Worm (Caenorhabditis elegans) whole organism, mixed stage, embryonic: ENCODE measurements around the gene B0563.5.

Source experiments
- ces-1 ChIP-seq: fragments of 150-350 bp; optimal IDR thresholded peaks from 2 replicates; lab custom pipeline; 2014; ENCODE audit warnings: missing biosample characterization, missing genetic modification reagents, missing genetic modification characterization
- elt-3 ChIP-seq: fragments of 150-350 bp; optimal IDR thresholded peaks from 2 replicates; lab custom pipeline; 2014; ENCODE audit warnings: missing biosample characterization, missing genetic modification characterization
- hlh-1 ChIP-seq: fragments of 150-350 bp; optimal IDR thresholded peaks from 2 replicates; lab custom pipeline; 2014; ENCODE audit warnings: missing biosample characterization, missing genetic modification reagents, missing genetic modification characterization
- lsy-2 ChIP-seq: fragments of 150-350 bp; optimal IDR thresholded peaks from 2 replicates; lab custom pipeline; 2014; ENCODE audit warnings: missing biosample characterization, missing genetic modification characterization
- mep-1 ChIP-seq: fragments of 150-350 bp; optimal IDR thresholded peaks from 2 replicates; lab custom pipeline; 2017; ENCODE audit warnings: missing biosample characterization, missing genetic modification reagents, missing genetic modification characterization, inconsistent platforms
- mls-2 ChIP-seq: sonication (generic microtip); optimal IDR thresholded peaks from 2 replicates; lab custom pipeline; 2016; ENCODE audit warnings: mild to moderate bottlenecking, missing genetic modification characterization, moderate library complexity, missing compliant biosample characterization
- nhr-12 ChIP-seq: fragments of 150-350 bp; optimal IDR thresholded peaks from 2 replicates; lab custom pipeline; 2014; ENCODE audit warnings: missing biosample characterization, missing genetic modification characterization
- nhr-237 ChIP-seq: fragments of 150-350 bp; optimal IDR thresholded peaks from 2 replicates; lab custom pipeline; 2014; ENCODE audit warnings: missing biosample characterization, missing genetic modification characterization
- nhr-76 ChIP-seq: sonication (generic microtip); optimal IDR thresholded peaks from 2 replicates; lab custom pipeline; 2017; ENCODE audit warnings: missing biosample characterization, missing genetic modification characterization
- pha-4 ChIP-seq: fragments of 150-350 bp; optimal IDR thresholded peaks from 2 replicates; lab custom pipeline; 2018; ENCODE audit warnings: missing biosample characterization, missing genetic modification reagents, missing genetic modification characterization
- unc-39 ChIP-seq: fragments of 150-350 bp; optimal IDR thresholded peaks from 2 replicates; lab custom pipeline; 2014; ENCODE audit warnings: missing biosample characterization, missing genetic modification characterization
- ztf-11 ChIP-seq: fragments of 150-350 bp; optimal IDR thresholded peaks from 2 replicates; lab custom pipeline; 2014; ENCODE audit warnings: missing biosample characterization, missing genetic modification characterization

DNA sequence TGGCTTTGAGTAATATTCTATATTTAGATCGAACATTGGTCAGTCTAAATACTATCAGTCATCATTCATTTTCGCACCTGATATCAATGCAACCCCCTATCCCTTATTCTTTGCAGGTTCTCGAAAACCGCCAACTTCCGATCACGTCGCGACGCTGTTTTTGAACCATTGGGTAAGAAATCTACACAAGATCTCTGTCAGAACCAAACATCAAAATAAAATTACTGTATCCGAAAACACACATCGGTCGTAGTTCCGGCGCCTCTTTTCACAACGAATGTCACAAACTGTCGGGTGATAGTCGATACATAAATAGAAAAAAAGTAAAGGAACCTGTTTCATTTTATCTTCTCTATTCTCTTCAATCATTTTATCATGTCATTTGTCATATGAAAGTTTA, 1.0 kb downstream of the B0563.5 start:
- TF ChIP-seq ztf-11 (no peak), unc-39 (tag; lab: Kevin White, UChicago) (no peak), hlh-1 (tag; lab: Kevin White, UChicago) (no peak), pha-4 (tag; lab: Kevin White, UChicago) (no peak), nhr-237 (no peak), mls-2 (tag; lab: Kevin White, UChicago) (no peak), nhr-12 (tag; lab: Kevin White, UChicago) (no peak), ces-1 (GFP tag; lab: Kevin White, UChicago) (no peak), nhr-76 (tag; lab: Kevin White, UChicago) (no peak), lsy-2 (no peak), mep-1 (tag; lab: Kevin White, UChicago) (no peak), elt-3 (tag; lab: Kevin White, UChicago) (no peak)
